Worm (Caenorhabditis elegans): ENCODE measurements around the gene Y46E12BL.2.

Gene Y46E12BL.2

ce11 chrII:15232705-15233104 lies at the start of gene Y46E12BL.2:
TSS of gene Y46E12BL.2 (plus strand) at chrII:15232947.
- TF ChIP-seq skn-1 (tag; optimal IDR thresholded peaks at IDR 0.05), result no peak
- no peak for TF ChIP-seq unc-39 (tag; optimal IDR thresholded peaks at IDR 0.05)
- no peak for TF ChIP-seq mbf-1 (tag; optimal IDR thresholded peaks at IDR 0.05)
- no peak for TF ChIP-seq lin-39 (tag; optimal IDR thresholded peaks at IDR 0.05)
- no peak for TF ChIP-seq nhr-12 (tag; optimal IDR thresholded peaks at IDR 0.05)
- TF ChIP-seq nhr-237 (tag; optimal IDR thresholded peaks at IDR 0.05), result no peak
- no peak for TF ChIP-seq nhr-77 (tag; optimal IDR thresholded peaks at IDR 0.05)
- TF ChIP-seq fos-1 (tag; optimal IDR thresholded peaks at IDR 0.05), result peak; percentile 5
- TF ChIP-seq unc-55 (GFP tag; optimal IDR thresholded peaks at IDR 0.05), result peak; percentile 82
- no peak for TF ChIP-seq aly-2 (tag; optimal IDR thresholded peaks at IDR 0.05)
- TF ChIP-seq mdl-1 (tag; optimal IDR thresholded peaks at IDR 0.05), result no peak
- TF ChIP-seq ztf-4 (tag; optimal IDR thresholded peaks at IDR 0.05), result peak; percentile 13
- no peak for TF ChIP-seq peb-1 (tag; optimal IDR thresholded peaks at IDR 0.05)
- peak; percentile 91 for TF ChIP-seq gmeb-1 (tag; optimal IDR thresholded peaks at IDR 0.05)
- TF ChIP-seq unc-62 (GFP tag; optimal IDR thresholded peaks at IDR 0.05), result no peak
- TF ChIP-seq lin-11 (tag; optimal IDR thresholded peaks at IDR 0.05), result peak; percentile 55
- TF ChIP-seq snpc-4 (tag; optimal IDR thresholded peaks at IDR 0.05), result peak; percentile 41
- no peak for TF ChIP-seq ceh-16 (tag; optimal IDR thresholded peaks at IDR 0.05)
- no peak for TF ChIP-seq egl-27 (tag; optimal IDR thresholded peaks at IDR 0.05)
- peak; percentile 10 for TF ChIP-seq ZK546.5 (tag; optimal IDR thresholded peaks at IDR 0.05)
- TF ChIP-seq dmd-4 (tag; optimal IDR thresholded peaks at IDR 0.05), result no peak
- TF ChIP-seq nhr-10 (tag; optimal IDR thresholded peaks at IDR 0.05), result no peak
- TF ChIP-seq ztf-1 (GFP tag; conservative IDR thresholded peaks at IDR 0.05), result no peak
- peak; percentile 59 for TF ChIP-seq nhr-129 (tag; optimal IDR thresholded peaks at IDR 0.05)
- peak; percentile 40 for TF ChIP-seq sem-4 (tag; optimal IDR thresholded peaks at IDR 0.05)
- TF ChIP-seq alr-1 (tag; optimal IDR thresholded peaks at IDR 0.05), result no peak
- TF ChIP-seq elt-1 (tag; optimal IDR thresholded peaks at IDR 0.05), result no peak
- TF ChIP-seq nhr-25 (tag; optimal IDR thresholded peaks at IDR 0.05), result peak; percentile 65
- TF ChIP-seq mab-5 (tag; optimal IDR thresholded peaks at IDR 0.05), result peak; percentile 66
- TF ChIP-seq ama-1 (optimal IDR thresholded peaks at IDR 0.05), result no peak
- peak; percentile 49 to 88 for TF ChIP-seq lsy-2 (tag; optimal IDR thresholded peaks at IDR 0.05)
- no peak for TF ChIP-seq R02D3.7 (tag; optimal IDR thresholded peaks at IDR 0.05)
- no peak for TF ChIP-seq nhr-21 (tag; optimal IDR thresholded peaks at IDR 0.05)
- peak; percentile 67 for TF ChIP-seq F13H6.1 (tag; optimal IDR thresholded peaks at IDR 0.05)
- peak; percentile 74 for TF ChIP-seq lin-13 (GFP tag; optimal IDR thresholded peaks at IDR 0.05)
- no peak for TF ChIP-seq nhr-23 (tag; optimal IDR thresholded peaks at IDR 0.05)
- TF ChIP-seq zag-1 (tag; optimal IDR thresholded peaks at IDR 0.05), result no peak
- TF ChIP-seq sma-3 (GFP tag; optimal IDR thresholded peaks at IDR 0.05), result peak; percentile 64
- peak; percentile 80 for TF ChIP-seq sma-9 (GFP tag; optimal IDR thresholded peaks at IDR 0.05)
- no peak for TF ChIP-seq sma-9 (tag; optimal IDR thresholded peaks at IDR 0.05)
- no peak for TF ChIP-seq ztf-11 (tag; optimal IDR thresholded peaks at IDR 0.05)
- no peak for TF ChIP-seq nhr-6 (tag; optimal IDR thresholded peaks at IDR 0.05)
- TF ChIP-seq elt-3 (tag; optimal IDR thresholded peaks at IDR 0.05), result no peak
- peak; percentile 79 for TF ChIP-seq C34F6.9 (tag; optimal IDR thresholded peaks at IDR 0.05)
- no peak for TF ChIP-seq blmp-1 (tag; optimal IDR thresholded peaks at IDR 0.05; ENCODE audit: insufficient read depth)
- TF ChIP-seq nhr-11 (tag; optimal IDR thresholded peaks at IDR 0.05), result no peak
- TF ChIP-seq ceh-82 (tag; optimal IDR thresholded peaks at IDR 0.05), result no peak
- TF ChIP-seq Y55F3AM.14 (GFP tag; optimal IDR thresholded peaks at IDR 0.05), result no peak
- peak; percentile 83 for TF ChIP-seq crh-2 (tag; optimal IDR thresholded peaks at IDR 0.05)
